Worm (Caenorhabditis elegans): ENCODE results near the gene ZK742.4.

Gene ZK742.4

ce11 chrV:7777098-7777497 is 34.5 kb downstream of the ZK742.4 start, which contains the start of gene C26F1.3 (continued):
- no peak for TF ChIP-seq hlh-30 (tag; optimal IDR thresholded peaks at IDR 0.05; ENCODE audit: insufficient read depth)

ce11 chrV:7776029-7776628 is 35.5 kb downstream of the ZK742.4 start, which contains the start of the genes rpl-39 and rps-30:
Gene rpl-39, minus strand, starts transcription at chrV:7776079.
Gene rps-30, plus strand, starts transcription at chrV:7776578.
- no peak for TF ChIP-seq php-3 (GFP tag; IDR thresholded peaks at IDR 0.05)
- TF ChIP-seq mxl-3 (GFP tag; optimal IDR thresholded peaks at IDR 0.05), result peak; percentile 46
- peak; percentile 35; the same call in 1 of the 2 replicates for TF ChIP-seq set-16 (GFP tag; IDR thresholded peaks at IDR 0.05)
- TF ChIP-seq F37D6.2 (tag; optimal IDR thresholded peaks at IDR 0.05), result peak; percentile 16
- no peak for TF ChIP-seq zip-2 (tag; optimal IDR thresholded peaks at IDR 0.05)
- no peak for TF ChIP-seq cey-2 (tag; optimal IDR thresholded peaks at IDR 0.05; ENCODE audit: borderline replicate concordance, insufficient read depth)
- TF ChIP-seq ceh-20 (GFP tag; IDR thresholded peaks at IDR 0.05), result peak; percentile 80
- TF ChIP-seq Y5F2A.4 (GFP tag; optimal IDR thresholded peaks at IDR 0.05), result no peak
- TF ChIP-seq nhr-41 (GFP tag; IDR thresholded peaks at IDR 0.05), result no peak
- TF ChIP-seq mdl-1 (tag; optimal IDR thresholded peaks at IDR 0.05), result peak in 1 of 2 experiments; percentile 58
- no peak for TF ChIP-seq nhr-111 (GFP tag; optimal IDR thresholded peaks at IDR 0.05)
- TF ChIP-seq daf-12 (tag; optimal IDR thresholded peaks at IDR 0.05), result no peak
- no peak for TF ChIP-seq nhr-10 (tag; optimal IDR thresholded peaks at IDR 0.05)
- TF ChIP-seq zip-11 (GFP tag; IDR thresholded peaks at IDR 0.05), result no peak
- peak; percentile 61 for TF ChIP-seq fkh-10 (GFP tag; optimal IDR thresholded peaks at IDR 0.05)
- no peak for TF ChIP-seq Y75B8A.6 (GFP tag; IDR thresholded peaks at IDR 0.05)
- peak; percentile 90 for TF ChIP-seq mep-1 (tag; optimal IDR thresholded peaks at IDR 0.05)
- 0 out of 2 replicates have a peak, but pooled peaks have one; percentile 26 for TF ChIP-seq madf-9 (GFP tag; conservative IDR thresholded peaks at IDR 0.05)
- TF ChIP-seq zfp-2 (tag; optimal IDR thresholded peaks at IDR 0.05), result no peak
- TF ChIP-seq hif-1 (tag; optimal IDR thresholded peaks at IDR 0.05), result peak in 1 of 2 experiments; percentile 83
- no peak for TF ChIP-seq saeg-2 (GFP tag; IDR thresholded peaks at IDR 0.05)
- no peak for TF ChIP-seq T26A8.4 (GFP tag; IDR thresholded peaks at IDR 0.05)
- no peak for TF ChIP-seq D1046.2 (GFP tag; IDR thresholded peaks at IDR 0.05)
- peak; percentile 96 for TF ChIP-seq nhr-77 (tag; optimal IDR thresholded peaks at IDR 0.05)
- TF ChIP-seq ceh-82 (tag; optimal IDR thresholded peaks at IDR 0.05), result no peak
- TF ChIP-seq mes-2 (tag; optimal IDR thresholded peaks at IDR 0.05; ENCODE audit: poor library complexity, severe bottlenecking), result peak; percentile 87
- no peak for TF ChIP-seq F26F4.8 (GFP tag; conservative IDR thresholded peaks at IDR 0.05)
- peak; percentile 33 for TF ChIP-seq nhr-102 (tag; optimal IDR thresholded peaks at IDR 0.05)
- peak; percentile 80 for TF ChIP-seq dpl-1 (GFP tag; optimal IDR thresholded peaks at IDR 0.05)
- no peak for TF ChIP-seq madf-5 (GFP tag; IDR thresholded peaks at IDR 0.05)
- TF ChIP-seq T20F7.1 (GFP tag; optimal IDR thresholded peaks at IDR 0.05), result peak; percentile 82
- TF ChIP-seq ceh-44 (GFP tag; IDR thresholded peaks at IDR 0.05), result no peak
- no peak for TF ChIP-seq lin-39 (tag; optimal IDR thresholded peaks at IDR 0.05)
- no peak for TF ChIP-seq unc-62 (GFP tag; optimal IDR thresholded peaks at IDR 0.05 in 1 of 2)
- no peak for TF ChIP-seq unc-62 (tag; optimal IDR thresholded peaks at IDR 0.05)
- no peak for TF ChIP-seq lin-15B (tag; optimal IDR thresholded peaks at IDR 0.05)
- no peak for TF ChIP-seq egl-27 (tag; optimal IDR thresholded peaks at IDR 0.05)
- TF ChIP-seq gei-8 (GFP tag; optimal IDR thresholded peaks at IDR 0.05), result no peak
- no peak for TF ChIP-seq tag-97 (GFP tag; IDR thresholded peaks at IDR 0.05)
- peak; percentile 87 for TF ChIP-seq nhr-11 (tag; optimal IDR thresholded peaks at IDR 0.05)
- TF ChIP-seq lin-13 (GFP tag; optimal IDR thresholded peaks at IDR 0.05), result peak; percentile 77
- TF ChIP-seq lim-7 (GFP tag; IDR thresholded peaks at IDR 0.05), result no peak
- TF ChIP-seq aha-1 (tag), result peak; percentile 48
- TF ChIP-seq nhr-6 (tag; optimal IDR thresholded peaks at IDR 0.05), result peak; percentile 88
- peak; percentile 78 for TF ChIP-seq hlh-30 (tag; optimal IDR thresholded peaks at IDR 0.05; ENCODE audit: insufficient read depth)
- TF ChIP-seq snpc-1.2 (GFP tag; IDR thresholded peaks at IDR 0.05), result no peak
- TF ChIP-seq hlh-11 (tag; optimal IDR thresholded peaks at IDR 0.05), result peak; percentile 83
- TF ChIP-seq F44E2.7 (GFP tag; IDR thresholded peaks at IDR 0.05), result no peak
- TF ChIP-seq mdt-29 (GFP tag; IDR thresholded peaks at IDR 0.05), result no peak
